Worm (Caenorhabditis elegans): ENCODE measurements around the gene srbc-42.

ce11 chrV:2199594-2199993, 8.6 kb upstream of the srbc-42 start:
- no peak for TF ChIP-seq nhr-28 (tag; optimal IDR thresholded peaks at IDR 0.05)
- no peak for TF ChIP-seq R02D3.7 (tag; optimal IDR thresholded peaks at IDR 0.05)
- no peak for TF ChIP-seq nfya-1 (tag; optimal IDR thresholded peaks at IDR 0.05; ENCODE audit: insufficient read depth)
- no peak for TF ChIP-seq nhr-77 (tag; optimal IDR thresholded peaks at IDR 0.05)
- TF ChIP-seq egl-27 (tag; optimal IDR thresholded peaks at IDR 0.05), result no peak
- no peak for TF ChIP-seq nhr-25 (tag; optimal IDR thresholded peaks at IDR 0.05)
- TF ChIP-seq zag-1 (tag; optimal IDR thresholded peaks at IDR 0.05), result no peak
- no peak for TF ChIP-seq nhr-237 (tag; optimal IDR thresholded peaks at IDR 0.05)
- no peak for TF ChIP-seq elt-1 (tag; optimal IDR thresholded peaks at IDR 0.05)
- TF ChIP-seq skn-1 (tag; optimal IDR thresholded peaks at IDR 0.05), result no peak
- no peak for TF ChIP-seq ceh-82 (tag; optimal IDR thresholded peaks at IDR 0.05)
- TF ChIP-seq nhr-12 (tag; optimal IDR thresholded peaks at IDR 0.05), result no peak
